Fruit fly (Drosophila melanogaster) whole organism, wandering third instar larva: ENCODE results near the gene eIF2beta.

Experiments used
- Abd-B ChIP-seq: fragments of >200 bp; optimal IDR thresholded peaks from 2 replicates; lab custom pipeline; 2017; ENCODE audit warnings: missing biosample characterization, missing genetic modification characterization
- CG32264 ChIP-seq: fragments of 200-800 bp; sonication (Bioruptor generic); optimal IDR thresholded peaks from 2 replicates; lab custom pipeline; 2016; ENCODE audit warnings: missing biosample characterization, missing genetic modification characterization
- CG9705 ChIP-seq: fragments of 200-800 bp; sonication (Bioruptor generic); optimal IDR thresholded peaks from 2 replicates; lab custom pipeline; 2018; ENCODE audit warnings: missing biosample characterization, mild to moderate bottlenecking, missing genetic modification characterization
- Myc ChIP-seq: fragments of >200 bp; optimal IDR thresholded peaks from 2 replicates; lab custom pipeline; 2017
- Sp1 ChIP-seq: fragments of 200-800 bp; sonication (Bioruptor generic); optimal IDR thresholded peaks from 3 replicates; lab custom pipeline; 2019; ENCODE audit warnings: missing biosample characterization, mild to moderate bottlenecking, missing genetic modification characterization, moderate library complexity
- foxo ChIP-seq, 2 experiments: fragments of 200-800 bp; sonication (Bioruptor generic); optimal IDR thresholded peaks; 2 replicates in 1 of 2; 3 replicates in 1 of 2; lab custom pipeline; 2016 to 2017; ENCODE audit warnings: missing biosample characterization in 2 of 2, missing genetic modification characterization in 2 of 2
- h ChIP-seq: fragments of 200-800 bp; sonication (Bioruptor generic); optimal IDR thresholded peaks from 3 replicates; lab custom pipeline; 2016; ENCODE audit warnings: missing biosample characterization, mild to moderate bottlenecking, missing genetic modification characterization
- jim ChIP-seq: fragments of 175-275, 200-325 bp; sonication (Bioruptor generic); optimal IDR thresholded peaks from 2 replicates; lab custom pipeline; 2016; ENCODE audit warnings: missing biosample characterization, mild to moderate bottlenecking, missing genetic modification characterization
- pan ChIP-seq: fragments of >200 bp; optimal IDR thresholded peaks from 2 replicates; lab custom pipeline; 2017
- psq ChIP-seq: fragments of 200-800 bp; sonication (Bioruptor generic); optimal IDR thresholded peaks from 3 replicates; lab custom pipeline; 2017; ENCODE audit warnings: missing biosample characterization, mild to moderate bottlenecking, missing genetic modification characterization, moderate library complexity
- sv ChIP-seq: fragments of 200-800 bp; sonication (Bioruptor generic); optimal IDR thresholded peaks from 3 replicates; lab custom pipeline; 2016; ENCODE audit warnings: missing biosample characterization, missing genetic modification characterization
- usp ChIP-seq: fragments of >200 bp; optimal IDR thresholded peaks from 2 replicates; lab custom pipeline; 2017; ENCODE audit warnings: missing biosample characterization, missing genetic modification characterization
- woc ChIP-seq: sonication (Bioruptor generic); optimal IDR thresholded peaks from 2 replicates; lab custom pipeline; 2016; ENCODE audit warnings: missing biosample characterization, mild to moderate bottlenecking, missing genetic modification characterization

dm6 chr3L:12523941-12524340 lies 2.6 kb downstream of the eIF2beta start, which contains the start of the genes ver and Gcn5:
- TF ChIP-seq Myc (lab: Kevin White, UChicago) (no peak), usp (no peak), jim (GFP tag; lab: Kevin White, UChicago) (peak; percentile 85), Sp1 (GFP tag; lab: Kevin White, UChicago) (peak; percentile 99), foxo (GFP tag; optimal IDR thresholded peaks at IDR 0.05; lab: Kevin White, UChicago) (peak; percentile 89 to 99), psq (GFP tag; lab: Kevin White, UChicago) (peak; percentile 97), h (GFP tag; lab: Kevin White, UChicago) (peak; percentile 99), sv (GFP tag; lab: Kevin White, UChicago) (peak; percentile 85), woc (GFP tag; lab: Kevin White, UChicago) (peak; percentile 91), CG32264 (GFP tag; lab: Kevin White, UChicago) (peak; percentile 87), pan (lab: Kevin White, UChicago) (no peak), Abd-B (GFP tag; lab: Kevin White, UChicago) (no peak), CG9705 (peak; percentile 97)
